Fruit fly (Drosophila melanogaster) whole organism, embryonic: ENCODE measurements around the gene CG12115.

Experiments used
- Awh ChIP-seq: fragments of 200-800 bp; sonication (Bioruptor generic); IDR thresholded peaks from 2 replicates; pipeline ENCODE4, ENCODE4 v1.3.6; 2022; ENCODE audit warnings: missing biosample characterization, missing genetic modification characterization
- CG11695 ChIP-seq: fragments of 200-800 bp; sonication (Bioruptor generic); IDR thresholded peaks from 3 replicates; pipeline ENCODE4 v1.3.6; 2022; ENCODE audit warnings: missing biosample characterization, missing genetic modification characterization
- CG13296 ChIP-seq: fragments of 200-800 bp; sonication (Bioruptor generic); optimal IDR thresholded peaks from 3 replicates; lab custom pipeline; 2018; ENCODE audit warnings: missing biosample characterization, mild to moderate bottlenecking, missing genetic modification characterization
- CG15073 ChIP-seq: fragments of 200-800 bp; sonication (Bioruptor generic); optimal IDR thresholded peaks from 2 replicates; lab custom pipeline; 2016; ENCODE audit warnings: missing biosample characterization, missing genetic modification characterization
- CG15601 ChIP-seq: fragments of 200-800 bp; sonication (Bioruptor generic); optimal IDR thresholded peaks from 3 replicates; lab custom pipeline; 2019; ENCODE audit warnings: missing biosample characterization, mild to moderate bottlenecking, missing genetic modification characterization, moderate library complexity
- CG17186 ChIP-seq: fragments of 200-800 bp; sonication (Bioruptor generic); optimal IDR thresholded peaks from 3 replicates; lab custom pipeline; 2017; ENCODE audit warnings: missing biosample characterization, missing genetic modification reagents, missing genetic modification characterization
- CG17359 ChIP-seq: fragments of 200-800 bp; sonication (Bioruptor generic); optimal IDR thresholded peaks from 3 replicates; lab custom pipeline; 2018; ENCODE audit warnings: missing biosample characterization, mild to moderate bottlenecking, missing genetic modification characterization, moderate library complexity
- CG2712 ChIP-seq: fragments of 200-800 bp; optimal IDR thresholded peaks from 3 replicates; lab custom pipeline; 2019; ENCODE audit warnings: missing biosample characterization, mild to moderate bottlenecking, missing genetic modification characterization, moderate library complexity
- CG32532 ChIP-seq: fragments of 200-800 bp; sonication (Bioruptor generic); IDR thresholded peaks from 2 replicates; pipeline ENCODE4 v1.3.6; 2022; ENCODE audit warnings: missing biosample characterization, missing genetic modification characterization
- CG32767 ChIP-seq: fragments of 200-800 bp; sonication (Bioruptor generic); IDR thresholded peaks from 2 replicates; pipeline ENCODE4 v1.3.6; 2022; ENCODE audit warnings: missing biosample characterization, missing genetic modification characterization
- CG32772 ChIP-seq: fragments of 200-800 bp; sonication (Bioruptor generic); IDR thresholded peaks from 2 replicates; pipeline ENCODE4 v1.3.6; 2022; ENCODE audit warnings: missing biosample characterization, missing genetic modification characterization
- CG42726 ChIP-seq: fragments of 200-800 bp; sonication (Bioruptor generic); IDR thresholded peaks from 2 replicates; pipeline ENCODE4 v1.3.6; 2022; ENCODE audit warnings: missing biosample characterization, missing genetic modification characterization; ENCODE audit not compliant: partially characterized antibody
- CG5953 ChIP-seq: fragments of 200-800 bp; sonication (Bioruptor generic); IDR thresholded peaks from 2 replicates; pipeline ENCODE4 v1.3.6; 2022; ENCODE audit warnings: missing biosample characterization, missing genetic modification characterization
- CG6683 ChIP-seq: fragments of 200-800 bp; sonication (Bioruptor generic); optimal IDR thresholded peaks from 2 replicates; lab custom pipeline; 2017; ENCODE audit warnings: missing biosample characterization, mild to moderate bottlenecking, missing genetic modification characterization, missing genetic modification reagents
- CG6791 ChIP-seq: fragments of 200-800 bp; sonication (Bioruptor generic); IDR thresholded peaks from 3 replicates; pipeline ENCODE4 v1.3.6; 2022; ENCODE audit warnings: missing biosample characterization, missing genetic modification characterization; ENCODE audit not compliant: partially characterized antibody
- CG7987 ChIP-seq: fragments of 200-800 bp; sonication (Bioruptor generic); optimal IDR thresholded peaks from 2 replicates; lab custom pipeline; 2018; ENCODE audit warnings: missing biosample characterization, mild to moderate bottlenecking, missing genetic modification characterization, moderate library complexity
- CG8478 ChIP-seq: fragments of >200 bp; optimal IDR thresholded peaks from 2 replicates; lab custom pipeline; 2018
- CG9215 ChIP-seq: fragments of 200-800 bp; sonication (Bioruptor generic); IDR thresholded peaks from 2 replicates; pipeline ENCODE4 v1.3.6; 2022; ENCODE audit warnings: missing biosample characterization, missing genetic modification characterization
- Chrac-16 ChIP-seq: fragments of 200-800 bp; sonication (Bioruptor generic); optimal IDR thresholded peaks from 3 replicates; lab custom pipeline; 2016; ENCODE audit warnings: missing biosample characterization, missing genetic modification characterization
- D19B ChIP-seq: fragments of 200-800 bp; sonication (Bioruptor generic); optimal IDR thresholded peaks from 2 replicates; lab custom pipeline; 2017; ENCODE audit warnings: missing biosample characterization, mild to moderate bottlenecking, missing genetic modification characterization
- HLH4C ChIP-seq: fragments of 200-800 bp; sonication (Bioruptor generic); IDR thresholded peaks from 3 replicates; pipeline ENCODE4 v1.3.6; 2022; ENCODE audit warnings: missing biosample characterization, missing genetic modification characterization; ENCODE audit not compliant: partially characterized antibody
- Meics ChIP-seq: fragments of 200-800 bp; sonication (Bioruptor generic); optimal IDR thresholded peaks from 2 replicates; lab custom pipeline; 2017; ENCODE audit warnings: missing biosample characterization, mild to moderate bottlenecking, missing genetic modification characterization
- NC2α ChIP-seq: fragments of 200-800 bp; sonication (Bioruptor generic); optimal IDR thresholded peaks from 2 replicates; lab custom pipeline; 2016; ENCODE audit warnings: missing biosample characterization, missing genetic modification characterization
- Oli ChIP-seq: fragments of 200-800 bp; sonication (Bioruptor generic); optimal IDR thresholded peaks from 2 replicates; lab custom pipeline; 2018; ENCODE audit warnings: missing biosample characterization, mild to moderate bottlenecking, missing genetic modification characterization, moderate library complexity
- Rfx ChIP-seq: fragments of 200-800 bp; sonication (Bioruptor generic); IDR thresholded peaks from 2 replicates; pipeline ENCODE4 v1.3.6; 2022; ENCODE audit warnings: missing biosample characterization, missing genetic modification characterization
- Sin3A ChIP-seq: fragments of >200 bp; optimal IDR thresholded peaks from 2 replicates; lab custom pipeline; 2018
- Sry-β ChIP-seq: fragments of 200-800 bp; sonication (Bioruptor generic); optimal IDR thresholded peaks from 2 replicates; lab custom pipeline; 2018; ENCODE audit warnings: missing biosample characterization, mild to moderate bottlenecking, missing genetic modification characterization, moderate library complexity
- Sry-δ ChIP-seq: fragments of 200-800 bp; sonication (Bioruptor generic); optimal IDR thresholded peaks from 2 replicates; lab custom pipeline; 2016; ENCODE audit warnings: missing biosample characterization, missing genetic modification characterization
- Stat92E ChIP-seq, 3 experiments: fragments of >200 bp in 2 of 3; fragments of 200-800 bp in 1 of 3; sonication (Bioruptor generic) in 1 of 3; optimal IDR thresholded peaks; 2 replicates each; lab custom pipeline; 2017 to 2019; ENCODE audit warnings: missing biosample characterization in 3 of 3, missing genetic modification characterization in 3 of 3, mild to moderate bottlenecking in 1 of 3, moderate library complexity in 1 of 3
- Usf ChIP-seq: fragments of 200-800 bp; sonication (Bioruptor generic); optimal IDR thresholded peaks from 2 replicates; lab custom pipeline; 2017; ENCODE audit warnings: missing genotype, missing biosample characterization, missing genetic modification characterization
- Xbp1 ChIP-seq: fragments of 200-800 bp; sonication (Bioruptor generic); optimal IDR thresholded peaks from 3 replicates; lab custom pipeline; 2016; ENCODE audit warnings: missing biosample characterization, mild to moderate bottlenecking, missing genetic modification characterization
- ab ChIP-seq: fragments of 200-800 bp; sonication (Bioruptor generic); optimal IDR thresholded peaks from 2 replicates; lab custom pipeline; 2016; ENCODE audit warnings: missing biosample characterization, missing genetic modification characterization
- ase ChIP-seq: fragments of 200-800 bp; sonication (Bioruptor generic); IDR thresholded peaks from 3 replicates; pipeline ENCODE4 v1.3.6; 2022; ENCODE audit warnings: missing biosample characterization, missing genetic modification characterization
- cad ChIP-seq: fragments of >200 bp; optimal IDR thresholded peaks from 2 replicates; lab custom pipeline; 2017; ENCODE audit warnings: missing biosample characterization, missing genetic modification characterization
- da ChIP-seq: fragments of 200-800 bp; sonication (Bioruptor generic); optimal IDR thresholded peaks from 2 replicates; lab custom pipeline; 2016; ENCODE audit warnings: missing biosample characterization, missing genetic modification characterization
- eve ChIP-seq, 2 experiments: fragments of >200 bp; optimal IDR thresholded peaks; 2 replicates each; lab custom pipeline; 2017; ENCODE audit warnings: missing biosample characterization in 2 of 2, missing genetic modification characterization in 2 of 2
- fd102C ChIP-seq: fragments of 200-800 bp; sonication (Bioruptor generic); optimal IDR thresholded peaks from 2 replicates; lab custom pipeline; 2018; ENCODE audit warnings: missing biosample characterization, mild to moderate bottlenecking, missing genetic modification characterization, moderate library complexity
- ftz-f1 ChIP-seq: fragments of 200-800 bp; sonication (Bioruptor generic); optimal IDR thresholded peaks from 2 replicates; lab custom pipeline; 2016; ENCODE audit warnings: missing biosample characterization, missing genetic modification characterization
- gsb ChIP-seq: fragments of 200-800 bp; sonication (Bioruptor generic); IDR thresholded peaks from 2 replicates; pipeline ENCODE4 v1.3.6; 2022; ENCODE audit warnings: missing biosample characterization, missing genetic modification characterization
- inv ChIP-seq: fragments of 200-800 bp; sonication (Bioruptor generic); IDR thresholded peaks from 2 replicates; pipeline ENCODE4 v1.3.6; 2022; ENCODE audit warnings: missing biosample characterization, missing genetic modification characterization; ENCODE audit not compliant: partially characterized antibody
- ken ChIP-seq: fragments of 200-800 bp; sonication (Bioruptor generic); IDR thresholded peaks from 3 replicates; pipeline ENCODE4 v1.3.6; 2022; ENCODE audit warnings: missing biosample characterization, missing genetic modification characterization
- nerfin-1 ChIP-seq: fragments of 200-800 bp; sonication (Bioruptor generic); optimal IDR thresholded peaks from 3 replicates; lab custom pipeline; 2019; ENCODE audit warnings: missing biosample characterization, mild to moderate bottlenecking, missing genetic modification characterization, moderate library complexity
- odd ChIP-seq: fragments of 200-800 bp; sonication (Bioruptor generic); optimal IDR thresholded peaks from 2 replicates; lab custom pipeline; 2017; ENCODE audit warnings: missing biosample characterization, mild to moderate bottlenecking, missing genetic modification characterization
- pan ChIP-seq, 4 experiments: fragments of >200 bp in 3 of 4; fragments of 200-800 bp in 1 of 4; sonication (Bioruptor generic) in 1 of 4; optimal IDR thresholded peaks in 3 of 4; IDR thresholded peaks in 1 of 4; 2 replicates each; pipeline versions ENCODE4 v1.3.6 to Lab custom; 2017 to 2022; ENCODE audit warnings: missing biosample characterization in 2 of 4, missing genetic modification characterization in 2 of 4, mixed read lengths in 1 of 4
- psq ChIP-seq: fragments of 200-800 bp; sonication (Bioruptor generic); optimal IDR thresholded peaks from 2 replicates; lab custom pipeline; 2017; ENCODE audit warnings: missing biosample characterization, missing genetic modification characterization
- sob ChIP-seq: fragments of 200-800 bp; sonication (Bioruptor generic); IDR thresholded peaks from 2 replicates; pipeline ENCODE4 v1.3.6; 2022; ENCODE audit warnings: missing biosample characterization, missing genetic modification characterization
- tin ChIP-seq: fragments of 200-800 bp; sonication (Bioruptor generic); optimal IDR thresholded peaks from 3 replicates; lab custom pipeline; 2016; ENCODE audit warnings: missing biosample characterization, missing genetic modification characterization
- tup ChIP-seq: fragments of 200-800 bp; sonication (Bioruptor generic); optimal IDR thresholded peaks from 2 replicates; lab custom pipeline; 2016; ENCODE audit warnings: missing biosample characterization, mild to moderate bottlenecking, missing genetic modification characterization, moderate library complexity
- twi ChIP-seq: fragments of 200-800 bp; optimal IDR thresholded peaks from 2 replicates; lab custom pipeline; 2019; ENCODE audit warnings: missing biosample characterization, mild to moderate bottlenecking, missing genetic modification characterization, moderate library complexity
- tx ChIP-seq: fragments of 200-800 bp; sonication (Bioruptor generic); optimal IDR thresholded peaks from 2 replicates; lab custom pipeline; 2016; ENCODE audit warnings: missing biosample characterization, missing genetic modification characterization
- vnd ChIP-seq: fragments of 200-800 bp; sonication (Bioruptor generic); IDR thresholded peaks from 3 replicates; pipeline ENCODE4 v1.3.6; 2022; ENCODE audit warnings: missing biosample characterization, missing genetic modification characterization; ENCODE audit not compliant: partially characterized antibody

CG12115 gene

DNA sequence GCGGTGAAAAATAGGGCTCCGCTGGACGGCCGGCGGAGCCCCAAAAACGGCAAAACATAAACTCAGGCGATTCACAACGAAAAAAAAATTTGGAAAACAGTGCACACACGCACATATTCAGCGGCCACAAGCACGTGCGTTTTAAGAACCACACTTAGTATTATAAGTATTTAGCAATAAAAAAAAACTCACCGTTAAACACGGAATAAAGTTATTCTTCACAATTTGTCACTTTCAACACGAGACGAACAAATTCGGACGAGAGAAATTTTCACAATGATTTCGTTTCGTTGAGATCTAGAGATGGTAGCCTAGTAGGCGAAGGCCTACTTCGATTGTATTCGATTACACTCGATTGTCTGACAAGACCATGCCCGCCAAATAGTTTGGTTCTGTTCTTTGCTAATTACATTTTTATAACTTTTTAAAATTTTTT lies 34.0 kb downstream of the CG12115 start, which contains the start of gene His3.3B (continued):
- TF ChIP-seq NC2α (GFP tag; lab: Kevin White, UChicago) (no peak), CG15601 (peak; percentile 2), psq (GFP tag; lab: Kevin White, UChicago) (no peak), twi (tag; lab: Kevin White, UChicago) (no peak), CG13296 (GFP tag; lab: Kevin White, UChicago) (peak; percentile 41), pan (optimal IDR thresholded peaks at IDR 0.05; lab: Kevin White, UChicago) (no peak), pan (GFP tag; optimal IDR thresholded peaks at IDR 0.05 in 1 of 2, IDR thresholded peaks at IDR 0.05 in 1 of 2) (no peak), CG15073 (no peak), nerfin-1 (tag; lab: Kevin White, UChicago) (no peak), CG7987 (GFP tag; lab: Kevin White, UChicago) (no peak), CG2712 (no peak), ab (no peak), Rfx (GFP tag; lab: Robert Waterston, UW) (no peak; the same call in 1 of the 2 replicates), CG11695 (GFP tag; lab: Robert Waterston, UW) (no peak), CG5953 (no peak), CG6791 (GFP tag; lab: Robert Waterston, UW) (0 out of 3 replicates have a peak, but pooled peaks have one; percentile 39), CG42726 (GFP tag; lab: Robert Waterston, UW) (no peak), Sry-β (GFP tag; lab: Kevin White, UChicago) (no peak), CG6683 (no peak), CG32532 (GFP tag; lab: Robert Waterston, UW) (no peak; the same call in 1 of the 2 replicates), tin (GFP tag; lab: Kevin White, UChicago) (no peak), inv (GFP tag; lab: Robert Waterston, UW) (no peak), CG9215 (GFP tag; lab: Robert Waterston, UW) (no peak), Awh (GFP tag; lab: Robert Waterston, UW) (no peak), Xbp1 (GFP tag; lab: Kevin White, UChicago) (peak; percentile 7), gsb (GFP tag; lab: Robert Waterston, UW) (no peak), da (no peak), tx (GFP tag; lab: Kevin White, UChicago) (no peak), Stat92E (GFP tag; optimal IDR thresholded peaks at IDR 0.05; lab: Kevin White, UChicago) (peak in 1 of 3 experiments; percentile 59), tup (no peak), D19B (GFP tag; lab: Kevin White, UChicago) (no peak), CG32767 (GFP tag; lab: Robert Waterston, UW) (peak; percentile 35; the same call in 1 of the 2 replicates), sob (GFP tag; lab: Robert Waterston, UW) (no peak), cad (GFP tag; lab: Kevin White, UChicago) (no peak), CG32772 (no peak), Meics (GFP tag; lab: Kevin White, UChicago) (no peak), fd102C (GFP tag; lab: Kevin White, UChicago) (no peak), CG8478 (lab: Kevin White, UChicago) (no peak), odd (peak; percentile 22), Sry-δ (GFP tag; lab: Kevin White, UChicago) (peak; percentile 90), ase (no peak), HLH4C (GFP tag; lab: Robert Waterston, UW) (0 out of 3 replicates have a peak, but pooled peaks have one; percentile 36), Oli (tag; lab: Kevin White, UChicago) (no peak), ftz-f1 (GFP tag; lab: Kevin White, UChicago) (no peak), ken (no peak), vnd (GFP tag; lab: Robert Waterston, UW) (no peak), Usf (no peak), Sin3A (lab: Kevin White, UChicago) (no peak), CG17186 (GFP tag; lab: Kevin White, UChicago) (no peak), eve (GFP tag; optimal IDR thresholded peaks at IDR 0.05; lab: Kevin White, UChicago) (no peak), CG17359 (tag; lab: Kevin White, UChicago) (no peak), Chrac-16 (no peak)
